Worm (Caenorhabditis elegans) whole organism, L3 larva: Measurements from ENCODE around the gene F32D8.14.

Experiments used
- R02D3.7 ChIP-seq: fragments of 150-350 bp; optimal IDR thresholded peaks from 2 replicates; lab custom pipeline; 2014; ENCODE audit warnings: missing biosample characterization, missing genetic modification characterization
- ZK546.5 ChIP-seq: sonication (generic microtip); optimal IDR thresholded peaks from 2 replicates; lab custom pipeline; 2017; ENCODE audit warnings: missing biosample characterization, missing genetic modification characterization
- aly-2 ChIP-seq: fragments of 150-350 bp; optimal IDR thresholded peaks from 2 replicates; lab custom pipeline; 2014; ENCODE audit warnings: missing biosample characterization, missing genetic modification characterization
- ama-1 ChIP-seq: fragments of 150-350 bp; optimal IDR thresholded peaks from 2 replicates; lab custom pipeline; 2018
- ceh-16 ChIP-seq: sonication (generic microtip); optimal IDR thresholded peaks from 2 replicates; lab custom pipeline; 2017; ENCODE audit warnings: missing biosample characterization, missing genetic modification characterization
- ceh-28 ChIP-seq: fragments of 150-350 bp; optimal IDR thresholded peaks from 2 replicates; lab custom pipeline; 2014; ENCODE audit warnings: missing biosample characterization, missing genetic modification reagents, missing genetic modification characterization
- ceh-82 ChIP-seq: fragments of 150-350 bp; optimal IDR thresholded peaks from 2 replicates; lab custom pipeline; 2014; ENCODE audit warnings: missing biosample characterization, missing genetic modification characterization
- ceh-9 ChIP-seq: sonication (generic microtip); optimal IDR thresholded peaks from 2 replicates; lab custom pipeline; 2018; ENCODE audit warnings: missing biosample characterization, missing genetic modification characterization
- daf-12 ChIP-seq: fragments of 150-350 bp; optimal IDR thresholded peaks from 2 replicates; lab custom pipeline; 2014; ENCODE audit warnings: missing biosample characterization, missing genetic modification reagents, missing genetic modification characterization
- egl-27 ChIP-seq: sonication (generic microtip); optimal IDR thresholded peaks from 4 replicates; lab custom pipeline; 2017; ENCODE audit warnings: missing biosample characterization, missing genetic modification reagents, missing genetic modification characterization
- egl-5 ChIP-seq: fragments of 150-350 bp; optimal IDR thresholded peaks from 2 replicates; lab custom pipeline; 2017; ENCODE audit warnings: missing biosample characterization, missing genetic modification reagents, missing genetic modification characterization, inconsistent platforms
- elt-1 ChIP-seq: fragments of 150-350 bp; optimal IDR thresholded peaks from 2 replicates; lab custom pipeline; 2014; ENCODE audit warnings: missing biosample characterization, missing genetic modification characterization
- elt-2 ChIP-seq: sonication (generic microtip); optimal IDR thresholded peaks from 2 replicates; lab custom pipeline; 2016; ENCODE audit warnings: missing genetic modification reagents, mild to moderate bottlenecking, missing genetic modification characterization, missing compliant biosample characterization
- elt-3 ChIP-seq, 3 experiments: fragments of 150-350 bp in 1 of 3; sonication (generic microtip) in 2 of 3; optimal IDR thresholded peaks; 2 replicates in 2 of 3; 4 replicates in 1 of 3; lab custom pipeline; 2014 to 2017; ENCODE audit warnings: missing biosample characterization in 3 of 3, missing genetic modification characterization in 3 of 3
- eor-1 ChIP-seq, 2 experiments: fragments of 150-350 bp; optimal IDR thresholded peaks; 2 replicates each; lab custom pipeline; 2014 to 2018; ENCODE audit warnings: missing biosample characterization in 2 of 2, missing genetic modification characterization in 2 of 2
- fkh-10 ChIP-seq: sonication (generic microtip); optimal IDR thresholded peaks from 2 replicates; lab custom pipeline; 2017; ENCODE audit warnings: missing biosample characterization, missing genetic modification reagents, missing genetic modification characterization
- fkh-2 ChIP-seq: fragments of 150-350 bp; optimal IDR thresholded peaks from 2 replicates; lab custom pipeline; 2014; ENCODE audit warnings: missing biosample characterization, missing genetic modification reagents, missing genetic modification characterization
- fos-1 ChIP-seq: fragments of 150-350 bp; optimal IDR thresholded peaks from 2 replicates; lab custom pipeline; 2014; ENCODE audit warnings: missing biosample characterization, missing genetic modification characterization
- hmg-11 ChIP-seq: sonication (generic microtip); optimal IDR thresholded peaks from 2 replicates; lab custom pipeline; 2016; ENCODE audit warnings: missing genetic modification characterization, missing compliant biosample characterization
- jun-1 ChIP-seq: fragments of 150-350 bp; optimal IDR thresholded peaks from 2 replicates; lab custom pipeline; 2014; ENCODE audit warnings: missing biosample characterization, missing genetic modification reagents, missing genetic modification characterization
- lin-15B ChIP-seq: fragments of 150-350 bp; optimal IDR thresholded peaks from 2 replicates; lab custom pipeline; 2014; ENCODE audit warnings: missing biosample characterization, missing genetic modification characterization
- lin-39 ChIP-seq: fragments of 150-350 bp; optimal IDR thresholded peaks from 2 replicates; lab custom pipeline; 2018; ENCODE audit warnings: missing biosample characterization, missing genetic modification reagents, missing genetic modification characterization
- lsy-12 ChIP-seq: sonication (generic microtip); optimal IDR thresholded peaks from 2 replicates; lab custom pipeline; 2016; ENCODE audit warnings: mild to moderate bottlenecking, missing genetic modification characterization, missing compliant biosample characterization
- mdl-1 ChIP-seq: fragments of 150-350 bp; optimal IDR thresholded peaks from 2 replicates; lab custom pipeline; 2014; ENCODE audit warnings: missing biosample characterization, missing genetic modification characterization
- mml-1 ChIP-seq: fragments of 150-350 bp; sonication (generic microtip); optimal IDR thresholded peaks from 3 replicates; lab custom pipeline; 2014; ENCODE audit warnings: missing biosample characterization, missing genetic modification characterization
- nfya-1 ChIP-seq: sonication (generic microtip); optimal IDR thresholded peaks from 2 replicates; lab custom pipeline; 2017; ENCODE audit warnings: missing genetic modification characterization, mild to moderate bottlenecking, missing compliant biosample characterization, antibody characterized with exemption, moderate library complexity; ENCODE audit not compliant: insufficient read depth
- nhr-12 ChIP-seq: fragments of 150-350 bp; optimal IDR thresholded peaks from 2 replicates; lab custom pipeline; 2014; ENCODE audit warnings: missing biosample characterization, missing genetic modification characterization
- nhr-23 ChIP-seq: fragments of 150-350 bp; optimal IDR thresholded peaks from 2 replicates; lab custom pipeline; 2014; ENCODE audit warnings: missing biosample characterization, missing genetic modification reagents, missing genetic modification characterization
- nhr-237 ChIP-seq: fragments of 150-350 bp; optimal IDR thresholded peaks from 2 replicates; lab custom pipeline; 2014; ENCODE audit warnings: missing biosample characterization, missing genetic modification characterization
- nhr-25 ChIP-seq: sonication (generic microtip); optimal IDR thresholded peaks from 2 replicates; lab custom pipeline; 2017; ENCODE audit warnings: missing biosample characterization, missing genetic modification characterization
- nhr-28 ChIP-seq: fragments of 150-350 bp; optimal IDR thresholded peaks from 2 replicates; lab custom pipeline; 2014; ENCODE audit warnings: missing biosample characterization, missing genetic modification characterization
- nhr-43 ChIP-seq: sonication (generic microtip); optimal IDR thresholded peaks from 2 replicates; lab custom pipeline; 2016; ENCODE audit warnings: mild to moderate bottlenecking, missing genetic modification characterization, missing compliant biosample characterization; ENCODE audit not compliant: poor library complexity, severe bottlenecking
- nhr-67 ChIP-seq: fragments of 150-350 bp; optimal IDR thresholded peaks from 2 replicates; lab custom pipeline; 2014; ENCODE audit warnings: missing biosample characterization, missing genetic modification characterization
- nhr-76 ChIP-seq: fragments of 150-350 bp; sonication (generic microtip); optimal IDR thresholded peaks from 5 replicates; lab custom pipeline; 2014; ENCODE audit warnings: missing biosample characterization, missing genetic modification characterization
- nhr-77 ChIP-seq: fragments of 150-350 bp; optimal IDR thresholded peaks from 2 replicates; lab custom pipeline; 2014; ENCODE audit warnings: missing biosample characterization, missing genetic modification characterization
- pqm-1 ChIP-seq: fragments of 150-350 bp; optimal IDR thresholded peaks from 2 replicates; lab custom pipeline; 2017; ENCODE audit warnings: missing biosample characterization, missing genetic modification characterization, inconsistent platforms
- sea-2 ChIP-seq: fragments of 150-350 bp; sonication (generic microtip); optimal IDR thresholded peaks from 4 replicates; lab custom pipeline; 2014; ENCODE audit warnings: missing biosample characterization, missing genetic modification reagents, missing genetic modification characterization
- skn-1 ChIP-seq: fragments of 150-350 bp; optimal IDR thresholded peaks from 2 replicates; lab custom pipeline; 2014; ENCODE audit warnings: missing biosample characterization, missing genetic modification characterization
- snpc-4 ChIP-seq: fragments of 150-350 bp; optimal IDR thresholded peaks from 2 replicates; lab custom pipeline; 2014; ENCODE audit warnings: missing biosample characterization, missing genetic modification characterization
- tbx-2 ChIP-seq: sonication (generic microtip); optimal IDR thresholded peaks from 2 replicates; lab custom pipeline; 2016; ENCODE audit warnings: mild to moderate bottlenecking, missing genetic modification characterization, missing compliant biosample characterization
- unc-39 ChIP-seq: sonication (generic microtip); optimal IDR thresholded peaks from 4 replicates; lab custom pipeline; 2017; ENCODE audit warnings: missing biosample characterization, missing genetic modification characterization
- unc-62 ChIP-seq: fragments of 150-350 bp; sonication (generic microtip); optimal IDR thresholded peaks from 4 replicates; lab custom pipeline; 2014; ENCODE audit warnings: missing biosample characterization, missing genetic modification reagents, missing genetic modification characterization
- zag-1 ChIP-seq: fragments of 150-350 bp; optimal IDR thresholded peaks from 2 replicates; lab custom pipeline; 2014; ENCODE audit warnings: missing biosample characterization, missing genetic modification characterization
- ztf-11 ChIP-seq: fragments of 150-350 bp; optimal IDR thresholded peaks from 2 replicates; lab custom pipeline; 2014; ENCODE audit warnings: missing biosample characterization, missing genetic modification characterization
- ztf-4 ChIP-seq: fragments of 150-350 bp; optimal IDR thresholded peaks from 2 replicates; lab custom pipeline; 2014; ENCODE audit warnings: missing biosample characterization, missing genetic modification characterization

Gene F32D8.14

ce11 chrV:10876512-10876911 is 18.1 kb downstream of the F32D8.14 start:
- TF ChIP-seq daf-12 (tag; lab: Kevin White, UChicago) (no peak), elt-1 (tag; lab: Kevin White, UChicago) (no peak), jun-1 (no peak)

DNA sequence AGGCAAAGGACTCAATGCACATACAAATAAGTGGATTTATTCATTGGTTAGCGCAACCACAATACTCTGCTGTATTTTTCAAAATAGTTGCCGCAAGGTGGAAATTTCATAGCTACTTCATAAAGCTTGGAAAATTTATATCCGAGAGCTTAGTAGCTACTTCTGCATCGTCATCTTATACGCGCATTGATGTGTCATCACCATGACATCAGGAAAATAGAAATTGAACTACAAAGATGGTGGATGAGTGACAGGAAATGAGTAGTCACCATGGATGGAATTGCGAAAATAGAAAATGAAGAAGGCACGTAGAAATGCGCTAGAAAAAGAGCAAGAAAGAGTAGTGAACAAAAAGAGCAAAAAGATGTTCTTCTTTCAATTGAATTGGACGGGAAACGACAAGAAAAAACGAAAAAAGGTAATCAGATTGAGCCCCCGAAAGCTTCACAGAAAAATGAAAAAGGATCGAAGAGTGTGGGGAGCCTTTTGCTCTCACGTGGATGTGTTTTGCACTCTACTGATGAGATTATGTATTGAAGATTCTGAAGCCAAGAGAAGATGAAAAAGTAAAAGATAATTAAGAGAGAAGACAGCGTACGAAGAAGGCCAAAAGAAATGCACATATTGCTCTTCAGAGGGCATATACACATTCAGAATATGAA is 19.5 kb downstream of the F32D8.14 start:
- TF ChIP-seq fkh-10 (GFP tag; lab: Kevin White, UChicago): peak; percentile 90
- no peak for TF ChIP-seq nhr-77 (tag; lab: Kevin White, UChicago)
- peak; percentile 13 for TF ChIP-seq skn-1 (tag; lab: Kevin White, UChicago)
- TF ChIP-seq nfya-1 (tag; lab: Kevin White, UChicago): peak; percentile 2

- no peak for TF ChIP-seq ceh-28 (tag; lab: Kevin White, UChicago)
- TF ChIP-seq elt-1 (tag; lab: Kevin White, UChicago): no peak
- no peak for TF ChIP-seq elt-2
- TF ChIP-seq egl-27 (tag; lab: Kevin White, UChicago): no peak
- TF ChIP-seq nhr-67: no peak
- TF ChIP-seq aly-2: no peak
- TF ChIP-seq, all 47 proteins: peak for 0
Observed at ce11 chrV:10873190-10873589, 21.4 kb downstream of the F32D8.14 start.

ce11 chrV:10871457-10871861 is 23.1 kb downstream of the F32D8.14 start:
- no peak for TF ChIP-seq nhr-237 (tag; lab: Kevin White, UChicago)
- TF ChIP-seq nhr-77 (tag; lab: Kevin White, UChicago): no peak
- peak; percentile 60 for TF ChIP-seq nhr-43 (tag; lab: Kevin White, UChicago)
- peak; percentile 39 for TF ChIP-seq R02D3.7 (tag; lab: Kevin White, UChicago)
- no peak for TF ChIP-seq nhr-76
- TF ChIP-seq ceh-82 (tag; lab: Kevin White, UChicago): peak; percentile 7
- peak; percentile 90 for TF ChIP-seq hmg-11 (tag; lab: Kevin White, UChicago)
- TF ChIP-seq aly-2: no peak
- peak; percentile 55 for TF ChIP-seq mml-1 (tag; lab: Kevin White, UChicago)
- TF ChIP-seq ztf-11 (tag; lab: Kevin White, UChicago): no peak
- peak; percentile 47 for TF ChIP-seq snpc-4
- TF ChIP-seq unc-62: peak; percentile 80
- peak; percentile 71 for TF ChIP-seq jun-1
- TF ChIP-seq mdl-1 (tag; lab: Kevin White, UChicago): peak; percentile 83
- TF ChIP-seq lin-39 (tag; lab: Kevin White, UChicago): peak; percentile 65
- TF ChIP-seq tbx-2 (tag; lab: Kevin White, UChicago): peak; percentile 67
- no peak for TF ChIP-seq nhr-25 (tag; lab: Kevin White, UChicago)
- no peak for TF ChIP-seq unc-39
- TF ChIP-seq egl-5 (tag; lab: Kevin White, UChicago): peak; percentile 69
- TF ChIP-seq fkh-10 (GFP tag; lab: Kevin White, UChicago): peak; percentile 92
- TF ChIP-seq fkh-2 (tag; lab: Kevin White, UChicago): peak; percentile 12
- TF ChIP-seq ZK546.5 (tag; lab: Kevin White, UChicago): no peak
- peak; percentile 33 for TF ChIP-seq nhr-23
- peak; percentile 46 for TF ChIP-seq pqm-1 (tag; lab: Kevin White, UChicago)
- TF ChIP-seq ceh-28 (tag; lab: Kevin White, UChicago): peak; percentile 60
- no peak for TF ChIP-seq nhr-12
- TF ChIP-seq egl-27 (tag; lab: Kevin White, UChicago): peak; percentile 66
- no peak for TF ChIP-seq ceh-9 (tag; lab: Kevin White, UChicago)
- no peak for TF ChIP-seq nhr-67
- TF ChIP-seq skn-1 (tag; lab: Kevin White, UChicago): peak; percentile 16
- TF ChIP-seq lsy-12 (tag; lab: Kevin White, UChicago): peak; percentile 54
- TF ChIP-seq ama-1 (lab: Kevin White, UChicago): no peak
- no peak for TF ChIP-seq nhr-28 (tag; lab: Kevin White, UChicago)
- TF ChIP-seq nfya-1 (tag; lab: Kevin White, UChicago): peak; percentile 87
- TF ChIP-seq lin-15B (tag; lab: Kevin White, UChicago): peak; percentile 45
- TF ChIP-seq sea-2 (GFP tag; lab: Kevin White, UChicago): no peak
- no peak for TF ChIP-seq ceh-16 (tag; lab: Kevin White, UChicago)
- peak; percentile 35 for TF ChIP-seq zag-1
- no peak for TF ChIP-seq fos-1 (tag; lab: Kevin White, UChicago)
- no peak for TF ChIP-seq daf-12 (tag; lab: Kevin White, UChicago)
- peak; percentile 49 for TF ChIP-seq elt-1 (tag; lab: Kevin White, UChicago)
- TF ChIP-seq eor-1 (tag; optimal IDR thresholded peaks at IDR 0.05; lab: Kevin White, UChicago): no peak
- TF ChIP-seq elt-3 (tag; optimal IDR thresholded peaks at IDR 0.05; lab: Kevin White, UChicago): no peak
- TF ChIP-seq elt-2: peak; percentile 36
- TF ChIP-seq ztf-4 (tag; lab: Kevin White, UChicago): no peak
